Worm (Caenorhabditis elegans) whole organism, L4 larva: ENCODE data around the gene C42D4.19.
A peak's percentile ranks its signal among the peaks of the same experiment; 100 is the strongest.

Experiments
- F26F4.8 ChIP-seq: fragments of 200-800 bp; sonication (Bioruptor generic); conservative IDR thresholded peaks from 2 replicates; pipeline ENCODE4 v1.3.6; 2022; ENCODE audit warnings: missing genetic modification characterization, missing compliant biosample characterization
- F49E8.2 ChIP-seq: sonication (generic microtip); optimal IDR thresholded peaks from 2 replicates; lab custom pipeline; 2016; ENCODE audit warnings: missing compliant biosample characterization, mild to moderate bottlenecking, missing genetic modification characterization, borderline replicate concordance
- R02D3.7 ChIP-seq: fragments of 150-350 bp; sonication (generic microtip); optimal IDR thresholded peaks from 3 replicates; lab custom pipeline; 2014; ENCODE audit warnings: missing biosample characterization, missing genetic modification characterization
- T20F7.1 ChIP-seq: fragments of 200-800 bp; sonication (Bioruptor generic); optimal IDR thresholded peaks from 2 replicates; lab custom pipeline; 2018; ENCODE audit warnings: mild to moderate bottlenecking, missing genetic modification characterization, missing compliant biosample characterization
- T26A8.4 ChIP-seq: fragments of 200-800 bp; sonication (Bioruptor generic); IDR thresholded peaks from 2 replicates; pipeline ENCODE4 v1.3.6; 2022; ENCODE audit warnings: missing genetic modification characterization, missing compliant biosample characterization
- Y75B8A.6 ChIP-seq: fragments of 200-800 bp; sonication (Bioruptor generic); IDR thresholded peaks from 2 replicates; pipeline ENCODE4 v1.3.6; 2022; ENCODE audit warnings: missing genetic modification reagents, missing genetic modification characterization, missing compliant biosample characterization
- ZK337.2 ChIP-seq: fragments of 200-800 bp; sonication (Bioruptor generic); IDR thresholded peaks from 2 replicates; pipeline ENCODE4 v1.3.6; 2022; ENCODE audit warnings: missing genetic modification reagents, missing genetic modification characterization, missing compliant biosample characterization
- aha-1 ChIP-seq: fragments of 150-350 bp; peaks from one replicate; lab custom pipeline; 2014; ENCODE audit warnings: missing biosample characterization, missing genetic modification characterization
- ama-1 ChIP-seq: fragments of 150-350 bp; optimal IDR thresholded peaks from 2 replicates; lab custom pipeline; 2014; ENCODE audit warnings: inconsistent platforms, mixed read lengths
- arid-1 ChIP-seq: fragments of 200-800 bp; sonication (Bioruptor generic); conservative IDR thresholded peaks from 2 replicates; pipeline ENCODE4 v1.3.6; 2022; ENCODE audit warnings: missing genetic modification reagents, missing genetic modification characterization, missing compliant biosample characterization
- ceh-44 ChIP-seq: fragments of 200-800 bp; sonication (Bioruptor generic); IDR thresholded peaks from 2 replicates; pipeline ENCODE4 v1.3.6; 2022; ENCODE audit warnings: missing genetic modification reagents, missing genetic modification characterization, missing compliant biosample characterization
- ceh-82 ChIP-seq: sonication (generic microtip); optimal IDR thresholded peaks from 2 replicates; lab custom pipeline; 2017; ENCODE audit warnings: missing biosample characterization, missing genetic modification characterization
- daf-16 ChIP-seq, 3 experiments: sonication (generic microtip); optimal IDR thresholded peaks; 2 replicates each; lab custom pipeline; 2016 to 2017; ENCODE audit warnings: missing genetic modification characterization in 3 of 3, missing genetic modification reagents in 3 of 3, mild to moderate bottlenecking in 2 of 3, missing compliant biosample characterization in 2 of 3, missing biosample characterization in 1 of 3, moderate library complexity in 1 of 3
- dmd-9 ChIP-seq: fragments of 200-800 bp; sonication (Bioruptor generic); IDR thresholded peaks from 2 replicates; pipeline ENCODE4 v1.3.6; 2022; ENCODE audit warnings: missing genetic modification reagents, missing genetic modification characterization, missing compliant biosample characterization
- dpl-1 ChIP-seq: fragments of 150-350 bp; optimal IDR thresholded peaks from 2 replicates; lab custom pipeline; 2014; ENCODE audit warnings: missing biosample characterization, missing genetic modification reagents, missing genetic modification characterization
- duxl-1 ChIP-seq: sonication (generic microtip); optimal IDR thresholded peaks from 2 replicates; lab custom pipeline; 2016; ENCODE audit warnings: mild to moderate bottlenecking, missing genetic modification characterization, moderate library complexity, missing compliant biosample characterization; ENCODE audit not compliant: poor library complexity
- dve-1 ChIP-seq: sonication (generic microtip); optimal IDR thresholded peaks from 2 replicates; lab custom pipeline; 2017; ENCODE audit warnings: antibody characterized with exemption, mild to moderate bottlenecking, missing genetic modification characterization, missing compliant biosample characterization; ENCODE audit not compliant: insufficient read depth
- gei-8 ChIP-seq: fragments of 200-800 bp; sonication (Bioruptor generic); optimal IDR thresholded peaks from 2 replicates; lab custom pipeline; 2018; ENCODE audit warnings: mild to moderate bottlenecking, missing genetic modification characterization, missing compliant biosample characterization
- hlh-30 ChIP-seq: sonication (generic microtip); optimal IDR thresholded peaks from 2 replicates; lab custom pipeline; 2017; ENCODE audit warnings: antibody characterized with exemption, mild to moderate bottlenecking, missing genetic modification characterization, missing compliant biosample characterization; ENCODE audit not compliant: insufficient read depth
- lim-7 ChIP-seq: fragments of 200-800 bp; sonication (Bioruptor generic); IDR thresholded peaks from 2 replicates; pipeline ENCODE4 v1.3.6; 2022; ENCODE audit warnings: missing genetic modification characterization, missing compliant biosample characterization
- lin-13 ChIP-seq: fragments of 150-350 bp; optimal IDR thresholded peaks from 2 replicates; lab custom pipeline; 2014; ENCODE audit warnings: missing biosample characterization, missing genetic modification reagents, missing genetic modification characterization
- lin-15B ChIP-seq: fragments of 150-350 bp; sonication (generic microtip); optimal IDR thresholded peaks from 3 replicates; lab custom pipeline; 2014; ENCODE audit warnings: missing biosample characterization, missing genetic modification characterization
- lin-29 ChIP-seq: fragments of 200-800 bp; sonication (Bioruptor generic); IDR thresholded peaks from 2 replicates; pipeline ENCODE4 v1.3.6; 2022; ENCODE audit warnings: missing genetic modification reagents, missing genetic modification characterization, missing compliant biosample characterization
- lir-3 ChIP-seq: sonication (generic microtip); optimal IDR thresholded peaks from 2 replicates; lab custom pipeline; 2016; ENCODE audit warnings: mild to moderate bottlenecking, missing genetic modification characterization, missing compliant biosample characterization
- lsy-2 ChIP-seq, 2 experiments: fragments of 150-350 bp in 1 of 2; sonication (generic microtip) in 1 of 2; optimal IDR thresholded peaks; 2 replicates each; lab custom pipeline; 2014 to 2017; ENCODE audit warnings: missing biosample characterization in 2 of 2, missing genetic modification characterization in 2 of 2
- mdl-1 ChIP-seq, 2 experiments: fragments of 150-350 bp in 1 of 2; sonication (generic microtip) in 1 of 2; optimal IDR thresholded peaks; 2 replicates each; lab custom pipeline; 2014 to 2017; ENCODE audit warnings: missing biosample characterization in 2 of 2, missing genetic modification characterization in 2 of 2
- mep-1 ChIP-seq: fragments of 150-350 bp; sonication (generic microtip); optimal IDR thresholded peaks from 3 replicates; lab custom pipeline; 2014; ENCODE audit warnings: missing biosample characterization, missing genetic modification characterization
- mxl-3 ChIP-seq: fragments of 200-800 bp; sonication (Bioruptor generic); optimal IDR thresholded peaks from 2 replicates; lab custom pipeline; 2018; ENCODE audit warnings: mild to moderate bottlenecking, missing genetic modification characterization, missing compliant biosample characterization
- nhr-102 ChIP-seq: sonication (generic microtip); optimal IDR thresholded peaks from 2 replicates; lab custom pipeline; 2016; ENCODE audit warnings: mild to moderate bottlenecking, missing genetic modification characterization, moderate library complexity, missing compliant biosample characterization
- nhr-111 ChIP-seq: fragments of 200-800 bp; sonication (Bioruptor generic); optimal IDR thresholded peaks from 2 replicates; lab custom pipeline; 2018; ENCODE audit warnings: mild to moderate bottlenecking, missing genetic modification characterization, missing compliant biosample characterization
- nhr-28 ChIP-seq: fragments of 150-350 bp; optimal IDR thresholded peaks from 2 replicates; lab custom pipeline; 2014; ENCODE audit warnings: missing biosample characterization, missing genetic modification characterization
- nhr-77 ChIP-seq: fragments of 150-350 bp; optimal IDR thresholded peaks from 2 replicates; lab custom pipeline; 2014; ENCODE audit warnings: missing biosample characterization, missing genetic modification characterization
- skn-1 ChIP-seq: fragments of 150-350 bp; optimal IDR thresholded peaks from 2 replicates; lab custom pipeline; 2014; ENCODE audit warnings: missing biosample characterization, missing genetic modification characterization
- snpc-4 ChIP-seq: fragments of 150-350 bp; optimal IDR thresholded peaks from 2 replicates; lab custom pipeline; 2014; ENCODE audit warnings: missing biosample characterization, missing genetic modification characterization
- unc-39 ChIP-seq: sonication (generic microtip); optimal IDR thresholded peaks from 2 replicates; lab custom pipeline; 2017; ENCODE audit warnings: missing biosample characterization, missing genetic modification characterization
- unc-62 ChIP-seq, 3 experiments: fragments of 150-350 bp in 1 of 3; sonication (generic microtip); optimal IDR thresholded peaks in 2 of 3; peaks in 1 of 3; 1 replicate in 1 of 3; 2 replicates in 2 of 3; lab custom pipeline; 2014 to 2017; ENCODE audit warnings: missing biosample characterization in 3 of 3, missing genetic modification characterization in 3 of 3, missing genetic modification reagents in 3 of 3, missing genotype in 1 of 3
- vab-7 ChIP-seq: fragments of 200-800 bp; sonication (Bioruptor generic); IDR thresholded peaks from 2 replicates; pipeline ENCODE4 v1.3.6; 2022; ENCODE audit warnings: missing genetic modification reagents, missing genetic modification characterization, missing compliant biosample characterization
- zag-1 ChIP-seq: fragments of 150-350 bp; optimal IDR thresholded peaks from 2 replicates; lab custom pipeline; 2014; ENCODE audit warnings: missing biosample characterization, missing genetic modification characterization
- ztf-11 ChIP-seq: fragments of 150-350 bp; optimal IDR thresholded peaks from 2 replicates; lab custom pipeline; 2014; ENCODE audit warnings: missing biosample characterization, missing genetic modification characterization

Gene C42D4.19

DNA sequence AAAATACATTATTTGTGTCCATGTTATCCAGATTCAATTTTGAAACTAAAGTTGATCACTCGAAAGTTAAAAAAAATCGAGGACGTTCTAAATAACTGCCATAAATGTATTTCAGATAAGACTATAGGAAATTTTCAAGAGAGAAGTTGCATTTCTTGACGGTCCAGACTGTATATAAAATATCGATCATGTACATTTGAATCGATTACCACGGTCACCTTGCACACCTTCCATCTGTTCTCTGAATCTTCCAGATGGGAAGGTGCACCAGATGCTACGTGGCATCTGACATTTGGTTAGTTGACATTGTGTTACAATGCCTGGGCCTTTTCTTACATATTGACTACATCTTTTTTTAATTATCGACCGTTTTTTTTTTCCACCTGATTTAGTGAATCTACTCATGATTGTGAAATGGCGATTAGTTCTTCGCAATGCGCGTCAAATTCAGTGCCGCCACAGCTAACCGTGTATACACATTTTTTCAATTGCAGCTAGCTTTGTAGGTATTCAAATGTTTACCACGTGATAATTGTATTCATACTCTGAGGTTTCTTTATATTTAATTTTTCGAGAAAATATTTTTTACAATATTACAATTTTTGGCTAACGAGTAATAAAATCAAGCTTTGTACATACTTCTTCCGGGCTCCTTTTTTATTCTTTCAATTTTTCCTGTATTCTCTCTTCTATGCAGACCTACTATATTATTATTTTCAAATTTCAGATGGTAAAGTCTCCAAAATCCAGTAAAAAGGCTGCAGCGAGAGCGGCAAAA is 7.3 kb upstream of the C42D4.19 start, which contains the start of gene skr-16:
Gene skr-16 (plus strand): TSS at position 728 of the 778 bp plus-strand sequence.
- no peak for TF ChIP-seq nhr-111 (GFP tag; lab: Kevin White, UChicago)
- peak; percentile 48 for TF ChIP-seq dpl-1
- no peak for TF ChIP-seq lim-7
- peak; percentile 84 for TF ChIP-seq hlh-30
- peak; percentile 29 for TF ChIP-seq aha-1 (tag; lab: Kevin White, UChicago)
- no peak for TF ChIP-seq ceh-82 (tag; lab: Kevin White, UChicago)
- TF ChIP-seq dve-1 (tag; lab: Kevin White, UChicago): peak; percentile 45
- TF ChIP-seq nhr-77: no peak
- no peak for TF ChIP-seq F49E8.2 (tag; lab: Kevin White, UChicago)
- no peak for TF ChIP-seq R02D3.7 (tag; lab: Kevin White, UChicago)
- TF ChIP-seq T20F7.1: peak; percentile 21
- no peak for TF ChIP-seq daf-16 (GFP tag; optimal IDR thresholded peaks at IDR 0.05; lab: Kevin White, UChicago)
- TF ChIP-seq daf-16 (tag; optimal IDR thresholded peaks at IDR 0.05; lab: Kevin White, UChicago): peak; percentile 33
- TF ChIP-seq arid-1 (GFP tag; lab: Robert Waterston, UW): no peak
- peak in 1 of 2 experiments; percentile 23 for TF ChIP-seq unc-62 (GFP tag; optimal IDR thresholded peaks at IDR 0.05 in 1 of 2; lab: Kevin White, UChicago)
- no peak for TF ChIP-seq unc-62 (tag; optimal IDR thresholded peaks at IDR 0.05; lab: Kevin White, UChicago)
- peak in 1 of 2 experiments; percentile 54 for TF ChIP-seq mdl-1 (tag; optimal IDR thresholded peaks at IDR 0.05; lab: Kevin White, UChicago)
- no peak for TF ChIP-seq lir-3

ce11 chrIV:7171222-7171621 is 4.2 kb upstream of the C42D4.19 start, which contains the start of gene str-220:
Gene str-220, minus strand, starts transcription at chrIV:7171322.
- TF ChIP-seq lin-13 (GFP tag; lab: Kevin White, UChicago) (no peak), duxl-1 (no peak), T20F7.1 (no peak), Y75B8A.6 (no peak), nhr-102 (tag; lab: Kevin White, UChicago) (no peak), lin-29 (no peak), gei-8 (no peak), unc-62 (GFP tag; optimal IDR thresholded peaks at IDR 0.05 in 1 of 2; lab: Kevin White, UChicago) (no peak), unc-62 (tag; optimal IDR thresholded peaks at IDR 0.05; lab: Kevin White, UChicago) (no peak), mxl-3 (no peak), ztf-11 (no peak), ceh-44 (GFP tag; lab: Robert Waterston, UW) (no peak), lin-15B (tag; lab: Kevin White, UChicago) (no peak), zag-1 (no peak), ZK337.2 (GFP tag; lab: Robert Waterston, UW) (no peak), dmd-9 (GFP tag; lab: Robert Waterston, UW) (no peak), nhr-111 (GFP tag; lab: Kevin White, UChicago) (no peak)

DNA sequence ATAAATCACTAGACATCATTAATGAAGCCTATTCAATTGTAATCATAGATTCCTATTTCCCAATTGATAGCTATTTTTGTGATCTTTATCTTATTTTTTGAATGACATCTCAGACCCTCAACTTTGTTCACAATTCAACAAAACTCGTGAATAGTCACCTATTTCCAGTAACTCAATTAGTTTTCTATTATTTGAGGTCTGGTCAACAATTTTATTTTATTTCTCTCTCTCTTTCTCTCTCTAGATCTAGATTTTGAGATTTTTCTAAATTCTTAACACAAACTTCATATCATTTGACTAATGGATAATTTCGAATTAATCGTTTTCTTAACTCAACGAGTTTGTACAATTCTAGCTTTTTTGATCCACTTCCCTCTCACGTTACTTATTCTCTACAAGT is 2.0 kb upstream of the C42D4.19 start, which contains the start of gene str-1:
Gene str-1 (plus strand): TSS at position 301 of the 400 bp plus-strand sequence.
- TF ChIP-seq vab-7: no peak
- TF ChIP-seq dpl-1: no peak
- no peak for TF ChIP-seq ceh-82 (tag; lab: Kevin White, UChicago)
- TF ChIP-seq lsy-2 (tag; optimal IDR thresholded peaks at IDR 0.05; lab: Kevin White, UChicago): no peak
- TF ChIP-seq T26A8.4 (GFP tag; lab: Robert Waterston, UW): no peak
- TF ChIP-seq aha-1 (tag; lab: Kevin White, UChicago): no peak
- no peak for TF ChIP-seq nhr-28 (tag; lab: Kevin White, UChicago)
- TF ChIP-seq, all 104 proteins: peak for 0

ce11 chrIV:7176887-7177286 is 1.4 kb downstream of the C42D4.19 start, which contains the start of gene str-44:
Gene str-44, plus strand, starts transcription at chrIV:7177187.
- no peak for TF ChIP-seq mep-1
- no peak for TF ChIP-seq aha-1 (tag; lab: Kevin White, UChicago)
- no peak for TF ChIP-seq F26F4.8 (GFP tag; lab: Robert Waterston, UW)
- TF ChIP-seq skn-1: no peak
- TF ChIP-seq ama-1: no peak
- no peak for TF ChIP-seq duxl-1
- no peak for TF ChIP-seq unc-39
- no peak for TF ChIP-seq snpc-4 (tag; lab: Kevin White, UChicago)
